Worm (Caenorhabditis elegans): ENCODE results near the gene ptr-8.
"Not testable (repeated sequence)": the region's sequence is repeated elsewhere in the genome, so short reads cannot be mapped to it uniquely, and the experiment has no call there.

- not testable (repeated sequence) for TF ChIP-seq daf-16 (GFP tag; optimal IDR thresholded peaks at IDR 0.05); daf-16 (tag; optimal IDR thresholded peaks at IDR 0.05); lsy-2 (tag; optimal IDR thresholded peaks at IDR 0.05); unc-62 (GFP tag; optimal IDR thresholded peaks at IDR 0.05 in 1 of 2); unc-62 (tag; optimal IDR thresholded peaks at IDR 0.05); nhr-11 (tag; optimal IDR thresholded peaks at IDR 0.05); F49E8.2 (tag; optimal IDR thresholded peaks at IDR 0.05; ENCODE audit: borderline replicate concordance); ZK546.5 (tag; optimal IDR thresholded peaks at IDR 0.05)
Observed at ce11 chrII:10922874-10923273, 33.8 kb downstream of the ptr-8 start, which contains the start of gene Y19D2B.1.

Measured in whole organism, L4 larva.